Fruit fly (Drosophila melanogaster) whole organism, embryonic: ENCODE measurements around the gene Tet.

Experiments used
- CG12236 ChIP-seq: fragments of 200-800 bp; sonication (Bioruptor generic); optimal IDR thresholded peaks from 2 replicates; lab custom pipeline; 2016; ENCODE audit warnings: missing biosample characterization, missing genetic modification characterization
- CG12299 ChIP-seq: fragments of 200-800 bp; sonication (Bioruptor generic); optimal IDR thresholded peaks from 2 replicates; lab custom pipeline; 2018; ENCODE audit warnings: missing biosample characterization, mild to moderate bottlenecking, missing genetic modification characterization
- CG1233 ChIP-seq: fragments of 200-800 bp; sonication (Bioruptor generic); optimal IDR thresholded peaks from 4 replicates; lab custom pipeline; 2018; ENCODE audit warnings: missing biosample characterization, mild to moderate bottlenecking, missing genetic modification characterization
- CG13287 ChIP-seq: fragments of 200-800 bp; sonication (Bioruptor generic); IDR thresholded peaks from 2 replicates; pipeline ENCODE4 v1.3.6; 2022; ENCODE audit warnings: missing biosample characterization, missing genetic modification characterization; ENCODE audit not compliant: partially characterized antibody
- CG13424 ChIP-seq: fragments of 200-800 bp; sonication (Bioruptor generic); optimal IDR thresholded peaks from 2 replicates; lab custom pipeline; 2019; ENCODE audit warnings: missing biosample characterization, mild to moderate bottlenecking, missing genetic modification characterization, moderate library complexity
- CG14014 ChIP-seq: fragments of 200-800 bp; sonication (Bioruptor generic); IDR thresholded peaks from 2 replicates; pipeline ENCODE4 v1.3.6; 2022; ENCODE audit warnings: missing biosample characterization, missing genetic modification characterization
- CG16863 ChIP-seq: fragments of 200-800 bp; sonication (Bioruptor generic); optimal IDR thresholded peaks from 3 replicates; lab custom pipeline; 2016; ENCODE audit warnings: missing biosample characterization, missing genetic modification characterization
- CG30020 ChIP-seq: fragments of 200-800 bp; optimal IDR thresholded peaks from 2 replicates; lab custom pipeline; 2019; ENCODE audit warnings: missing biosample characterization, mild to moderate bottlenecking, missing genetic modification characterization, moderate library complexity
- CG3065 ChIP-seq: fragments of 200-800 bp; sonication (Bioruptor generic); optimal IDR thresholded peaks from 2 replicates; lab custom pipeline; 2016; ENCODE audit warnings: missing biosample characterization, missing genetic modification characterization
- CG5180 ChIP-seq: fragments of 200-800 bp; sonication (Bioruptor generic); optimal IDR thresholded peaks from 3 replicates; lab custom pipeline; 2017; ENCODE audit warnings: missing biosample characterization, missing genetic modification characterization, mild to moderate bottlenecking, moderate library complexity, missing genetic modification reagents
- CG6854 ChIP-seq: fragments of 200-800 bp; sonication (Bioruptor generic); optimal IDR thresholded peaks from 3 replicates; lab custom pipeline; 2017; ENCODE audit warnings: missing biosample characterization, mild to moderate bottlenecking, missing genetic modification characterization
- CG8281 ChIP-seq: fragments of 200-800 bp; sonication (Bioruptor generic); optimal IDR thresholded peaks from 2 replicates; lab custom pipeline; 2018; ENCODE audit warnings: missing biosample characterization, mild to moderate bottlenecking, missing genetic modification characterization, moderate library complexity
- CG8478 ChIP-seq: fragments of >200 bp; optimal IDR thresholded peaks from 2 replicates; lab custom pipeline; 2018
- CG9932 ChIP-seq: fragments of 200-800 bp; sonication (Bioruptor generic); IDR thresholded peaks from 2 replicates; pipeline ENCODE4 v1.3.6; 2022; ENCODE audit warnings: missing biosample characterization, missing genetic modification characterization
- CoRest ChIP-seq: fragments of 200-800 bp; sonication (Bioruptor generic); optimal IDR thresholded peaks from 3 replicates; lab custom pipeline; 2018; ENCODE audit warnings: missing biosample characterization, mild to moderate bottlenecking, missing genetic modification characterization, moderate library complexity
- Doc2 ChIP-seq: fragments of 200-800 bp; sonication (Bioruptor generic); IDR thresholded peaks from 2 replicates; pipeline ENCODE4 v1.3.6; 2022; ENCODE audit warnings: missing biosample characterization, missing genetic modification characterization
- Eip74EF ChIP-seq, 2 experiments: fragments of 200-800 bp in 1 of 2; fragments of >200 bp in 1 of 2; sonication (Bioruptor generic) in 1 of 2; optimal IDR thresholded peaks; 2 replicates each; lab custom pipeline; 2017 to 2019; ENCODE audit warnings: missing biosample characterization in 2 of 2, missing genetic modification characterization in 2 of 2, mild to moderate bottlenecking in 1 of 2, moderate library complexity in 1 of 2
- Elba2 ChIP-seq: fragments of 200-800 bp; sonication (Bioruptor generic); optimal IDR thresholded peaks from 3 replicates; lab custom pipeline; 2016; ENCODE audit warnings: missing biosample characterization, missing genetic modification characterization
- Gug ChIP-seq: fragments of 200-800 bp; sonication (Bioruptor generic); IDR thresholded peaks from 4 replicates; pipeline ENCODE4 v1.3.6; 2022; ENCODE audit warnings: missing biosample characterization, missing genetic modification characterization
- HLH4C ChIP-seq: fragments of 200-800 bp; sonication (Bioruptor generic); IDR thresholded peaks from 3 replicates; pipeline ENCODE4 v1.3.6; 2022; ENCODE audit warnings: missing biosample characterization, missing genetic modification characterization; ENCODE audit not compliant: partially characterized antibody
- Hr39 ChIP-seq: fragments of >200 bp; optimal IDR thresholded peaks from 2 replicates; lab custom pipeline; 2017
- Meics ChIP-seq: fragments of 200-800 bp; sonication (Bioruptor generic); optimal IDR thresholded peaks from 2 replicates; lab custom pipeline; 2017; ENCODE audit warnings: missing biosample characterization, mild to moderate bottlenecking, missing genetic modification characterization
- Neu2 ChIP-seq: fragments of 200-800 bp; sonication (Bioruptor generic); optimal IDR thresholded peaks from 3 replicates; lab custom pipeline; 2016; ENCODE audit warnings: missing biosample characterization, missing genetic modification characterization, borderline replicate concordance
- Nf-YC ChIP-seq: fragments of 200-800 bp; optimal IDR thresholded peaks from 3 replicates; lab custom pipeline; 2019; ENCODE audit warnings: missing biosample characterization, mild to moderate bottlenecking, missing genetic modification characterization, moderate library complexity
- NfI ChIP-seq: fragments of 200-800 bp; sonication (Bioruptor generic); optimal IDR thresholded peaks from 3 replicates; lab custom pipeline; 2018; ENCODE audit warnings: missing biosample characterization, mild to moderate bottlenecking, missing genetic modification characterization, moderate library complexity
- Oli ChIP-seq: fragments of 200-800 bp; sonication (Bioruptor generic); optimal IDR thresholded peaks from 2 replicates; lab custom pipeline; 2018; ENCODE audit warnings: missing biosample characterization, mild to moderate bottlenecking, missing genetic modification characterization, moderate library complexity
- Ravus ChIP-seq: fragments of 200-800 bp; sonication (Bioruptor generic); IDR thresholded peaks from 2 replicates; pipeline ENCODE4 v1.3.6; 2022; ENCODE audit warnings: missing biosample characterization, missing genetic modification characterization
- Rx ChIP-seq: fragments of 200-800 bp; sonication (Bioruptor generic); IDR thresholded peaks from 2 replicates; pipeline ENCODE4 v1.3.6; 2022; ENCODE audit warnings: missing biosample characterization, missing genetic modification characterization
- ab ChIP-seq: fragments of 200-800 bp; sonication (Bioruptor generic); optimal IDR thresholded peaks from 2 replicates; lab custom pipeline; 2016; ENCODE audit warnings: missing biosample characterization, missing genetic modification characterization
- abd-A ChIP-seq: fragments of 200-800 bp; sonication (Bioruptor generic); optimal IDR thresholded peaks from 3 replicates; lab custom pipeline; 2019; ENCODE audit warnings: missing biosample characterization, mild to moderate bottlenecking, missing genetic modification characterization, moderate library complexity
- ash1 ChIP-seq: fragments of 200-800 bp; sonication (Bioruptor generic); optimal IDR thresholded peaks from 2 replicates; lab custom pipeline; 2018; ENCODE audit warnings: missing biosample characterization, mild to moderate bottlenecking, missing genetic modification characterization
- bab2 ChIP-seq: fragments of 200-800 bp; sonication (Bioruptor generic); optimal IDR thresholded peaks from 2 replicates; lab custom pipeline; 2016; ENCODE audit warnings: missing biosample characterization, missing genetic modification characterization
- btn ChIP-seq: fragments of 200-800 bp; sonication (Bioruptor generic); optimal IDR thresholded peaks from 2 replicates; lab custom pipeline; 2016; ENCODE audit warnings: missing biosample characterization, missing genetic modification characterization
- cg ChIP-seq: fragments of 200-800 bp; sonication (Bioruptor generic); optimal IDR thresholded peaks from 3 replicates; lab custom pipeline; 2019; ENCODE audit warnings: missing biosample characterization, mild to moderate bottlenecking, missing genetic modification characterization, moderate library complexity
- corto ChIP-seq: fragments of 200-800 bp; sonication (Bioruptor generic); optimal IDR thresholded peaks from 2 replicates; lab custom pipeline; 2016; ENCODE audit warnings: missing biosample characterization, mild to moderate bottlenecking, missing genetic modification characterization, moderate library complexity
- dmrt99B ChIP-seq: fragments of 200-800 bp; sonication (Bioruptor generic); optimal IDR thresholded peaks from 2 replicates; lab custom pipeline; 2018; ENCODE audit warnings: missing biosample characterization, mild to moderate bottlenecking, missing genetic modification characterization, moderate library complexity
- eve ChIP-seq, 2 experiments: fragments of >200 bp; optimal IDR thresholded peaks; 2 replicates each; lab custom pipeline; 2017; ENCODE audit warnings: missing biosample characterization in 2 of 2, missing genetic modification characterization in 2 of 2
- gsb ChIP-seq: fragments of 200-800 bp; sonication (Bioruptor generic); IDR thresholded peaks from 2 replicates; pipeline ENCODE4 v1.3.6; 2022; ENCODE audit warnings: missing biosample characterization, missing genetic modification characterization
- gt ChIP-seq: fragments of 200-800 bp; sonication (Bioruptor generic); IDR thresholded peaks from 2 replicates; pipeline ENCODE4 v1.3.6; 2022; ENCODE audit warnings: missing biosample characterization, missing genetic modification characterization
- inv ChIP-seq: fragments of 200-800 bp; sonication (Bioruptor generic); IDR thresholded peaks from 2 replicates; pipeline ENCODE4 v1.3.6; 2022; ENCODE audit warnings: missing biosample characterization, missing genetic modification characterization; ENCODE audit not compliant: partially characterized antibody
- lab ChIP-seq: fragments of 200-800 bp; sonication (Bioruptor generic); optimal IDR thresholded peaks from 3 replicates; lab custom pipeline; 2017; ENCODE audit warnings: missing biosample characterization, missing genetic modification characterization, mild to moderate bottlenecking, moderate library complexity, missing genetic modification reagents
- lilli ChIP-seq: fragments of 200-800 bp; sonication (Bioruptor generic); optimal IDR thresholded peaks from 3 replicates; lab custom pipeline; 2016; ENCODE audit warnings: missing biosample characterization, missing genetic modification characterization
- lola ChIP-seq, 3 experiments: fragments of >200 bp in 2 of 3; fragments of 200-800 bp in 1 of 3; sonication (Bioruptor generic) in 1 of 3; optimal IDR thresholded peaks; 2 replicates each; lab custom pipeline; 2017 to 2019; ENCODE audit warnings: missing biosample characterization in 3 of 3, missing genetic modification characterization in 3 of 3, mild to moderate bottlenecking in 1 of 3, moderate library complexity in 1 of 3
- maf-S ChIP-seq: fragments of 200-800 bp; sonication (Bioruptor generic); optimal IDR thresholded peaks from 2 replicates; lab custom pipeline; 2016; ENCODE audit warnings: missing biosample characterization, missing genetic modification characterization
- mam ChIP-seq: fragments of 200-800 bp; sonication (Bioruptor generic); optimal IDR thresholded peaks from 3 replicates; lab custom pipeline; 2016; ENCODE audit warnings: missing biosample characterization, missing genetic modification characterization
- row ChIP-seq: fragments of 200-800 bp; sonication (Bioruptor generic); IDR thresholded peaks from 3 replicates; pipeline ENCODE4 v1.3.6; 2022; ENCODE audit warnings: missing biosample characterization, missing genetic modification characterization
- sqz ChIP-seq: fragments of 200-800 bp; sonication (Bioruptor generic); optimal IDR thresholded peaks from 3 replicates; lab custom pipeline; 2018; ENCODE audit warnings: missing biosample characterization, mild to moderate bottlenecking, missing genetic modification characterization
- stc ChIP-seq: fragments of 200-800 bp; sonication (Bioruptor generic); IDR thresholded peaks from 2 replicates; pipeline ENCODE4 v1.3.6; 2022; ENCODE audit warnings: missing biosample characterization, missing genetic modification characterization
- trem ChIP-seq: fragments of 200-800 bp; optimal IDR thresholded peaks from 3 replicates; lab custom pipeline; 2019; ENCODE audit warnings: missing biosample characterization, mild to moderate bottlenecking, missing genetic modification characterization, moderate library complexity
- z ChIP-seq: fragments of 200-800 bp; sonication (Bioruptor generic); IDR thresholded peaks from 3 replicates; pipeline ENCODE4 v1.3.6; 2022; ENCODE audit warnings: missing biosample characterization, missing genetic modification characterization
- zfh2 ChIP-seq: fragments of 200-800 bp; sonication (Bioruptor generic); optimal IDR thresholded peaks from 2 replicates; lab custom pipeline; 2016; ENCODE audit warnings: missing biosample characterization, missing genetic modification characterization

Tet gene

DNA sequence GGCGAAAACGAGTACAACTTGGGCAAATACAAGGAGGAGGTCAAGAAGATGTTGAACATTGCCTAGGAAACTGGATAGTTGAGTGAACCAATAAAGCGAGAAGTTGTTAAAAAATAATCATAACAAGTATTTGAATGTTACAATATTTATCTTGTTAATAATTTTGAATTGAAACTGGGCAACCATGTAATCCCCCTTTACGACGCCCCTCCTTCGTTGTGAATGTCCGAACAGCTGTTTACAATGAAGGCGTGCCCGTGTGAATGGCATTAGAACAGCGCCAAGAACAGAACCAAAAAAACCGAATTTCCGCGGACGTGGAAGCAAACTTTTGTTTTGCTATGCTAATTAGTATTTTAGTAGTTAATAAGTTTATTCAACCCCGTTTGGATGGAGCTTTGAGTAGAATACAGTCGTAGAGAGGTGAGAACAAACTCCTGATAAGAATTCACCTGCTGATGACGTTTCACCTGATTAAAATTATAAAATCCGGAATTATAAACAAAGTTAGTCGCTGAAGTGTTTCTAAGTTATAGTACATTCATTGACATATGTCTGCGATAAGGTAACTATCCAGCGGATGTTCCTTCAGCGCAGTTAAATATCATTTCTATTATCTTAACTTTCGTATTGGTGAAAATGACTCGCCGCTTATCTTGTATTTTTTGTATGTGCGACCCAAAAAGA is 96.8 kb downstream of the Tet start, which contains the start of gene Pgant6 (continued):
- TF ChIP-seq lola (GFP tag; optimal IDR thresholded peaks at IDR 0.05; lab: Kevin White, UChicago) = no peak
- TF ChIP-seq Eip74EF (GFP tag; optimal IDR thresholded peaks at IDR 0.05; lab: Kevin White, UChicago) = no peak
- no peak for TF ChIP-seq gsb
- TF ChIP-seq maf-S (GFP tag; lab: Kevin White, UChicago) = no peak
- TF ChIP-seq Gug (GFP tag; lab: Robert Waterston, UW) = no peak
- TF ChIP-seq CG3065 = no peak
- no peak for TF ChIP-seq Meics (GFP tag; lab: Kevin White, UChicago)
- peak; percentile 52 for TF ChIP-seq CG9932 (GFP tag; lab: Robert Waterston, UW)
- peak; percentile 42 for TF ChIP-seq sqz (GFP tag; lab: Kevin White, UChicago)
- TF ChIP-seq CG13424 (tag; lab: Kevin White, UChicago) = peak; percentile 9
- TF ChIP-seq NfI = peak; percentile 3
- TF ChIP-seq Oli = no peak
- no peak for TF ChIP-seq CG14014
- TF ChIP-seq HLH4C = no peak
- TF ChIP-seq Rx = no peak
- TF ChIP-seq Doc2 (GFP tag; lab: Robert Waterston, UW) = no peak
- TF ChIP-seq mam = peak; percentile 37
- TF ChIP-seq CG12299 = no peak
- no peak for TF ChIP-seq btn (GFP tag; lab: Kevin White, UChicago)
- TF ChIP-seq cg = no peak
- no peak for TF ChIP-seq ab (GFP tag; lab: Kevin White, UChicago)
- TF ChIP-seq eve (GFP tag; optimal IDR thresholded peaks at IDR 0.05; lab: Kevin White, UChicago) = no peak
- no peak for TF ChIP-seq CG5180
- TF ChIP-seq Hr39 (lab: Kevin White, UChicago) = no peak
- TF ChIP-seq Elba2 = no peak
- TF ChIP-seq dmrt99B (tag; lab: Kevin White, UChicago) = no peak
- TF ChIP-seq Nf-YC (tag; lab: Kevin White, UChicago) = no peak
- TF ChIP-seq trem = peak; percentile 13
- TF ChIP-seq corto (GFP tag; lab: Kevin White, UChicago) = no peak
- TF ChIP-seq CG16863 (GFP tag; lab: Kevin White, UChicago) = no peak
- TF ChIP-seq Ravus = no peak
- no peak for TF ChIP-seq gt (GFP tag; lab: Robert Waterston, UW)
- no peak for TF ChIP-seq CG12236
- TF ChIP-seq Neu2 = no peak
- no peak for TF ChIP-seq CG1233 (GFP tag; lab: Kevin White, UChicago)
- no peak for TF ChIP-seq bab2 (GFP tag; lab: Kevin White, UChicago)
- no peak for TF ChIP-seq CG8478 (lab: Kevin White, UChicago)
- no peak; the same call in 1 of the 2 replicates for TF ChIP-seq CG13287 (GFP tag; lab: Robert Waterston, UW)
- peak; percentile 68 for TF ChIP-seq row
- TF ChIP-seq stc = no peak
- TF ChIP-seq ash1 (GFP tag; lab: Kevin White, UChicago) = no peak
- no peak for TF ChIP-seq CG6854
- no peak for TF ChIP-seq lab (GFP tag; lab: Kevin White, UChicago)
- TF ChIP-seq abd-A (tag; lab: Kevin White, UChicago) = no peak
- TF ChIP-seq inv (GFP tag; lab: Robert Waterston, UW) = no peak
- TF ChIP-seq CG30020 (tag; lab: Kevin White, UChicago) = no peak
- peak; percentile 19 for TF ChIP-seq zfh2 (GFP tag; lab: Kevin White, UChicago)
- no peak for TF ChIP-seq z (GFP tag; lab: Robert Waterston, UW)
- no peak for TF ChIP-seq CoRest (tag; lab: Kevin White, UChicago)
- TF ChIP-seq lilli = peak; percentile 40
- no peak for TF ChIP-seq CG8281 (tag; lab: Kevin White, UChicago)
